Worm (Caenorhabditis elegans) whole organism, L2 larva: ENCODE results near the gene F09C6.10.
"Not testable (repeated sequence)": the region's sequence is repeated elsewhere in the genome, so short reads cannot be mapped to it uniquely, and the experiment has no call there.

ENCODE experiments used
- F13H6.1 ChIP-seq: sonication (generic microtip); optimal IDR thresholded peaks from 2 replicates; lab custom pipeline; 2016; ENCODE audit warnings: missing genetic modification characterization, missing compliant biosample characterization
- elt-1 ChIP-seq: fragments of 150-350 bp; optimal IDR thresholded peaks from 2 replicates; lab custom pipeline; 2014; ENCODE audit warnings: missing biosample characterization, missing genetic modification characterization
- elt-3 ChIP-seq: sonication (generic microtip); optimal IDR thresholded peaks from 2 replicates; lab custom pipeline; 2017; ENCODE audit warnings: missing biosample characterization, missing genetic modification characterization
- nhr-12 ChIP-seq: fragments of 150-350 bp; optimal IDR thresholded peaks from 2 replicates; lab custom pipeline; 2014; ENCODE audit warnings: missing biosample characterization, missing genetic modification characterization
- nhr-129 ChIP-seq: fragments of 150-350 bp; optimal IDR thresholded peaks from 2 replicates; lab custom pipeline; 2014; ENCODE audit warnings: missing biosample characterization, missing genetic modification characterization
- nhr-6 ChIP-seq: fragments of 150-350 bp; optimal IDR thresholded peaks from 2 replicates; lab custom pipeline; 2014; ENCODE audit warnings: missing biosample characterization, missing genetic modification characterization
- sem-4 ChIP-seq: fragments of 150-350 bp; optimal IDR thresholded peaks from 2 replicates; lab custom pipeline; 2014; ENCODE audit warnings: missing biosample characterization, missing genetic modification reagents, missing genetic modification characterization
- snpc-4 ChIP-seq: fragments of 150-350 bp; optimal IDR thresholded peaks from 2 replicates; lab custom pipeline; 2014; ENCODE audit warnings: missing biosample characterization, missing genetic modification characterization
- unc-62 ChIP-seq: fragments of 150-350 bp; optimal IDR thresholded peaks from 2 replicates; lab custom pipeline; 2014; ENCODE audit warnings: missing biosample characterization, missing genetic modification reagents, missing genetic modification characterization
- ztf-4 ChIP-seq: fragments of 150-350 bp; optimal IDR thresholded peaks from 2 replicates; lab custom pipeline; 2014; ENCODE audit warnings: missing biosample characterization, missing genetic modification characterization

- TF ChIP-seq elt-3 (tag; lab: Kevin White, UChicago); unc-62 (GFP tag; lab: Kevin White, UChicago); nhr-12 (tag; lab: Kevin White, UChicago); nhr-129 (tag; lab: Kevin White, UChicago); snpc-4; nhr-6; sem-4 (tag; lab: Kevin White, UChicago); elt-1 (tag; lab: Kevin White, UChicago); ztf-4 (tag; lab: Kevin White, UChicago); F13H6.1: not testable (repeated sequence)
These were observed 33.6 kb upstream of the F09C6.10 start, which contains the start of gene fbxa-111 for ce11 chrV:16949609-16950008.
